Fruit fly (Drosophila melanogaster) whole organism, embryonic: Measurements from ENCODE around the gene Acp76A.

Experiments used
- Atf3 ChIP-seq: fragments of 200-800 bp; sonication (Bioruptor generic); optimal IDR thresholded peaks from 3 replicates; lab custom pipeline; 2016; ENCODE audit warnings: missing biosample characterization, missing genetic modification characterization
- Awh ChIP-seq: fragments of 200-800 bp; sonication (Bioruptor generic); IDR thresholded peaks from 2 replicates; pipeline ENCODE4, ENCODE4 v1.3.6; 2022; ENCODE audit warnings: missing biosample characterization, missing genetic modification characterization
- B-H2 ChIP-seq: fragments of 200-800 bp; sonication (Bioruptor generic); optimal IDR thresholded peaks from 2 replicates; lab custom pipeline; 2018; ENCODE audit warnings: missing biosample characterization, mild to moderate bottlenecking, missing genetic modification characterization
- CG10431 ChIP-seq: fragments of 200-800 bp; sonication (Bioruptor generic); optimal IDR thresholded peaks from 3 replicates; lab custom pipeline; 2018; ENCODE audit warnings: missing biosample characterization, mild to moderate bottlenecking, missing genetic modification characterization
- CG14050 ChIP-seq: fragments of 200-800 bp; sonication (Bioruptor generic); IDR thresholded peaks from 3 replicates; pipeline ENCODE4 v1.3.6; 2022; ENCODE audit warnings: missing biosample characterization, missing genetic modification characterization
- CG15514 ChIP-seq: fragments of 200-800 bp; sonication (Bioruptor generic); optimal IDR thresholded peaks from 3 replicates; lab custom pipeline; 2017; ENCODE audit warnings: missing biosample characterization, missing genetic modification characterization, mild to moderate bottlenecking, moderate library complexity, missing genetic modification reagents
- CG16779 ChIP-seq: fragments of 200-800 bp; sonication (Bioruptor generic); IDR thresholded peaks from 2 replicates; pipeline ENCODE4 v1.3.6; 2022; ENCODE audit warnings: missing biosample characterization, missing genetic modification characterization
- CG16813 ChIP-seq: fragments of 200-800 bp; sonication (Bioruptor generic); IDR thresholded peaks from 3 replicates; pipeline ENCODE4 v1.3.6; 2022; ENCODE audit warnings: missing biosample characterization, missing genetic modification characterization; ENCODE audit not compliant: partially characterized antibody
- CG30431 ChIP-seq: fragments of 200-800 bp; sonication (Bioruptor generic); optimal IDR thresholded peaks from 2 replicates; lab custom pipeline; 2017; ENCODE audit warnings: missing biosample characterization, missing genetic modification characterization
- CG31224 ChIP-seq: fragments of 200-800 bp; sonication (Bioruptor generic); IDR thresholded peaks from 2 replicates; pipeline ENCODE4 v1.3.6; 2022; ENCODE audit warnings: missing biosample characterization, missing genetic modification characterization
- CG33557 ChIP-seq: fragments of 200-800 bp; sonication (Bioruptor generic); optimal IDR thresholded peaks from 2 replicates; lab custom pipeline; 2019; ENCODE audit warnings: missing biosample characterization, mild to moderate bottlenecking, missing genetic modification characterization, moderate library complexity
- CG34422 ChIP-seq: fragments of 200-800 bp; sonication (Bioruptor generic); IDR thresholded peaks from 3 replicates; pipeline ENCODE4 v1.3.6; 2022; ENCODE audit warnings: missing biosample characterization, missing genetic modification characterization
- CG4282 ChIP-seq: fragments of 200-800 bp; sonication (Bioruptor generic); optimal IDR thresholded peaks from 2 replicates; lab custom pipeline; 2016; ENCODE audit warnings: missing biosample characterization, missing genetic modification characterization
- CG43689 ChIP-seq: fragments of 200-800 bp; sonication (Bioruptor generic); IDR thresholded peaks from 2 replicates; pipeline ENCODE4 v1.3.6; 2022; ENCODE audit warnings: missing biosample characterization, missing genetic modification characterization
- CG6254 ChIP-seq: fragments of 200-800 bp; sonication (Bioruptor generic); optimal IDR thresholded peaks from 3 replicates; lab custom pipeline; 2017; ENCODE audit warnings: mild to moderate bottlenecking, missing biosample characterization, missing genetic modification reagents, missing genetic modification characterization
- CG9437 ChIP-seq: fragments of 200-800 bp; sonication (Bioruptor generic); optimal IDR thresholded peaks from 2 replicates; lab custom pipeline; 2018; ENCODE audit warnings: missing biosample characterization, mild to moderate bottlenecking, missing genetic modification characterization
- CG9609 ChIP-seq: fragments of 200-800 bp; sonication (Bioruptor generic); optimal IDR thresholded peaks from 3 replicates; lab custom pipeline; 2016; ENCODE audit warnings: missing biosample characterization, missing genetic modification characterization
- CTCF ChIP-seq: fragments of 200-800 bp; sonication (Bioruptor generic); optimal IDR thresholded peaks from 2 replicates; lab custom pipeline; 2017; ENCODE audit warnings: missing biosample characterization, mild to moderate bottlenecking, missing genetic modification characterization, moderate library complexity
- CkIIα-i1 ChIP-seq: fragments of 200-800 bp; sonication (Bioruptor generic); IDR thresholded peaks from 2 replicates; pipeline ENCODE4 v1.3.6; 2022; ENCODE audit warnings: missing biosample characterization, missing genetic modification characterization
- CoRest ChIP-seq: fragments of 200-800 bp; sonication (Bioruptor generic); optimal IDR thresholded peaks from 3 replicates; lab custom pipeline; 2018; ENCODE audit warnings: missing biosample characterization, mild to moderate bottlenecking, missing genetic modification characterization, moderate library complexity
- D ChIP-seq, 2 experiments: fragments of 200-800 bp in 1 of 2; fragments of >200 bp in 1 of 2; sonication (Bioruptor generic) in 1 of 2; optimal IDR thresholded peaks; 2 replicates in 1 of 2; 3 replicates in 1 of 2; lab custom pipeline; 2017; ENCODE audit warnings: mild to moderate bottlenecking in 1 of 2, missing biosample characterization in 1 of 2, missing genetic modification characterization in 1 of 2, missing genetic modification reagents in 1 of 2
- Dip2 ChIP-seq: fragments of 200-800 bp; sonication (Bioruptor generic); IDR thresholded peaks from 2 replicates; pipeline ENCODE4 v1.3.6; 2022; ENCODE audit warnings: missing biosample characterization, missing genetic modification characterization
- Fer2 ChIP-seq: fragments of 200-800 bp; sonication (Bioruptor generic); optimal IDR thresholded peaks from 2 replicates; lab custom pipeline; 2018; ENCODE audit warnings: missing biosample characterization, mild to moderate bottlenecking, missing genetic modification characterization, moderate library complexity
- HHEX ChIP-seq: fragments of 200-800 bp; sonication (Bioruptor generic); optimal IDR thresholded peaks from 3 replicates; lab custom pipeline; 2017; ENCODE audit warnings: missing biosample characterization, mild to moderate bottlenecking, missing genetic modification characterization, missing genetic modification reagents
- HLH4C ChIP-seq: fragments of 200-800 bp; sonication (Bioruptor generic); IDR thresholded peaks from 3 replicates; pipeline ENCODE4 v1.3.6; 2022; ENCODE audit warnings: missing biosample characterization, missing genetic modification characterization; ENCODE audit not compliant: partially characterized antibody
- HmgD ChIP-seq: fragments of 200-800 bp; sonication (Bioruptor generic); optimal IDR thresholded peaks from 3 replicates; lab custom pipeline; 2016; ENCODE audit warnings: missing biosample characterization, missing genetic modification characterization
- Lhr ChIP-seq: fragments of 200-800 bp; sonication (Bioruptor generic); optimal IDR thresholded peaks from 3 replicates; lab custom pipeline; 2017; ENCODE audit warnings: mild to moderate bottlenecking, missing biosample characterization, missing genetic modification reagents, missing genetic modification characterization
- MESR4 ChIP-seq: fragments of 200-800 bp; sonication (Bioruptor generic); optimal IDR thresholded peaks from 2 replicates; lab custom pipeline; 2018; ENCODE audit warnings: missing biosample characterization, mild to moderate bottlenecking, missing genetic modification characterization, moderate library complexity
- Max ChIP-seq: fragments of 200-800 bp; sonication (Bioruptor generic); optimal IDR thresholded peaks from 2 replicates; lab custom pipeline; 2016; ENCODE audit warnings: missing biosample characterization, mild to moderate bottlenecking, missing genetic modification characterization
- Mrtf ChIP-seq: fragments of 200-800 bp; sonication (Bioruptor generic); IDR thresholded peaks from 3 replicates; pipeline ENCODE4 v1.3.6; 2022; ENCODE audit warnings: missing biosample characterization, missing genetic modification characterization
- Myb ChIP-seq: fragments of 200-800 bp; sonication (Bioruptor generic); optimal IDR thresholded peaks from 2 replicates; lab custom pipeline; 2016; ENCODE audit warnings: missing biosample characterization, missing genetic modification characterization
- NfI ChIP-seq: fragments of 200-800 bp; sonication (Bioruptor generic); optimal IDR thresholded peaks from 3 replicates; lab custom pipeline; 2018; ENCODE audit warnings: missing biosample characterization, mild to moderate bottlenecking, missing genetic modification characterization, moderate library complexity
- Rfx ChIP-seq: fragments of 200-800 bp; sonication (Bioruptor generic); IDR thresholded peaks from 2 replicates; pipeline ENCODE4 v1.3.6; 2022; ENCODE audit warnings: missing biosample characterization, missing genetic modification characterization
- Sin3A ChIP-seq: fragments of >200 bp; optimal IDR thresholded peaks from 2 replicates; lab custom pipeline; 2018
- Sry-δ ChIP-seq: fragments of 200-800 bp; sonication (Bioruptor generic); optimal IDR thresholded peaks from 2 replicates; lab custom pipeline; 2016; ENCODE audit warnings: missing biosample characterization, missing genetic modification characterization
- caup ChIP-seq: fragments of 200-800 bp; sonication (Bioruptor generic); optimal IDR thresholded peaks from 3 replicates; lab custom pipeline; 2017; ENCODE audit warnings: missing biosample characterization, mild to moderate bottlenecking, missing genetic modification characterization, moderate library complexity; ENCODE audit not compliant: severe bottlenecking
- chn ChIP-seq: fragments of 200-800 bp; sonication (Bioruptor generic); optimal IDR thresholded peaks from 2 replicates; lab custom pipeline; 2016; ENCODE audit warnings: missing biosample characterization, missing genetic modification characterization
- ci ChIP-seq: fragments of 200-800 bp; sonication (Bioruptor generic); IDR thresholded peaks from 3 replicates; pipeline ENCODE4 v1.3.6; 2022; ENCODE audit warnings: missing biosample characterization, missing genetic modification characterization
- da ChIP-seq: fragments of 200-800 bp; sonication (Bioruptor generic); optimal IDR thresholded peaks from 2 replicates; lab custom pipeline; 2016; ENCODE audit warnings: missing biosample characterization, missing genetic modification characterization
- dysf ChIP-seq: fragments of 200-800 bp; sonication (Bioruptor generic); IDR thresholded peaks from 3 replicates; pipeline ENCODE4 v1.3.6; 2022; ENCODE audit warnings: missing biosample characterization, missing genetic modification characterization
- fd102C ChIP-seq: fragments of 200-800 bp; sonication (Bioruptor generic); optimal IDR thresholded peaks from 2 replicates; lab custom pipeline; 2018; ENCODE audit warnings: missing biosample characterization, mild to moderate bottlenecking, missing genetic modification characterization, moderate library complexity
- gcm ChIP-seq: fragments of 200-800 bp; sonication (Bioruptor generic); optimal IDR thresholded peaks from 2 replicates; lab custom pipeline; 2019; ENCODE audit warnings: missing biosample characterization, mild to moderate bottlenecking, missing genetic modification characterization, moderate library complexity
- hth ChIP-seq: fragments of >200 bp; optimal IDR thresholded peaks from 2 replicates; lab custom pipeline; 2017; ENCODE audit warnings: inconsistent platforms
- klu ChIP-seq: fragments of 200-800 bp; sonication (Bioruptor generic); IDR thresholded peaks from 2 replicates; pipeline ENCODE4 v1.3.6; 2022; ENCODE audit warnings: missing biosample characterization, missing genetic modification characterization
- lbe ChIP-seq: fragments of 200-800 bp; sonication (Bioruptor generic); optimal IDR thresholded peaks from 2 replicates; lab custom pipeline; 2016; ENCODE audit warnings: missing biosample characterization, mild to moderate bottlenecking, missing genetic modification characterization
- lmd ChIP-seq: fragments of 200-800 bp; sonication (Bioruptor generic); IDR thresholded peaks from 2 replicates; pipeline ENCODE4 v1.3.6; 2022; ENCODE audit warnings: missing biosample characterization, missing genetic modification characterization
- luna ChIP-seq: fragments of 200-800 bp; sonication (Bioruptor generic); optimal IDR thresholded peaks from 2 replicates; lab custom pipeline; 2016; ENCODE audit warnings: missing biosample characterization, missing genetic modification characterization
- nerfin-1 ChIP-seq: fragments of 200-800 bp; sonication (Bioruptor generic); optimal IDR thresholded peaks from 3 replicates; lab custom pipeline; 2019; ENCODE audit warnings: missing biosample characterization, mild to moderate bottlenecking, missing genetic modification characterization, moderate library complexity
- oc ChIP-seq: fragments of 200-800 bp; sonication (Bioruptor generic); optimal IDR thresholded peaks from 2 replicates; lab custom pipeline; 2018; ENCODE audit warnings: missing biosample characterization, mild to moderate bottlenecking, missing genetic modification characterization, moderate library complexity
- phol ChIP-seq: fragments of 200-800 bp; sonication (Bioruptor generic); optimal IDR thresholded peaks from 3 replicates; lab custom pipeline; 2018; ENCODE audit warnings: missing biosample characterization, mild to moderate bottlenecking, missing genetic modification characterization, moderate library complexity
- sisA ChIP-seq: fragments of 200-800 bp; sonication (Bioruptor generic); IDR thresholded peaks from 2 replicates; pipeline ENCODE4 v1.3.6; 2022; ENCODE audit warnings: missing biosample characterization, missing genetic modification characterization
- usp ChIP-seq: fragments of >200 bp; optimal IDR thresholded peaks from 2 replicates; lab custom pipeline; 2017; ENCODE audit warnings: missing biosample characterization, missing genetic modification characterization

Acp76A gene

dm6 chr3L:19042501-19042900 is 9.3 kb downstream of the Acp76A start (continued):
- TF ChIP-seq HLH4C (GFP tag; lab: Robert Waterston, UW) (no peak), CG34422 (GFP tag; lab: Robert Waterston, UW) (peak; percentile 67), B-H2 (GFP tag; lab: Kevin White, UChicago) (no peak), luna (GFP tag; lab: Kevin White, UChicago) (no peak), caup (peak; percentile 60), CG14050 (GFP tag; lab: Robert Waterston, UW) (peak; percentile 31; the same call in 1 of the 3 replicates), CG16813 (GFP tag; lab: Robert Waterston, UW) (no peak), hth (no peak), CTCF (GFP tag; lab: Kevin White, UChicago) (peak; percentile 10), da (GFP tag; lab: Kevin White, UChicago) (no peak), CoRest (peak; percentile 93), phol (tag; lab: Kevin White, UChicago) (peak; percentile 95), CG33557 (GFP tag; lab: Kevin White, UChicago) (peak; percentile 94), dysf (GFP tag; lab: Robert Waterston, UW) (peak; percentile 79), CG9609 (GFP tag; lab: Kevin White, UChicago) (no peak), klu (GFP tag; lab: Robert Waterston, UW) (peak; percentile 56), CG43689 (GFP tag; lab: Robert Waterston, UW) (no peak), Fer2 (tag; lab: Kevin White, UChicago) (peak; percentile 27), Max (GFP tag; lab: Kevin White, UChicago) (peak; percentile 68), CG16779 (GFP tag; lab: Robert Waterston, UW) (no peak), chn (GFP tag; lab: Kevin White, UChicago) (peak; percentile 50), CkIIα-i1 (GFP tag; lab: Robert Waterston, UW) (no peak), CG6254 (GFP tag; lab: Kevin White, UChicago) (peak; percentile 85), CG31224 (GFP tag; lab: Robert Waterston, UW) (no peak; the same call in 1 of the 2 replicates), HmgD (GFP tag; lab: Kevin White, UChicago) (no peak), nerfin-1 (peak; percentile 87), Mrtf (peak; percentile 50; the same call in 2 of the 3 replicates), Awh (GFP tag; lab: Robert Waterston, UW) (peak; percentile 74), CG4282 (GFP tag; lab: Kevin White, UChicago) (no peak), Sry-δ (no peak), CG9437 (GFP tag; lab: Kevin White, UChicago) (peak; percentile 77), Lhr (GFP tag; lab: Kevin White, UChicago) (peak; percentile 72), Sin3A (lab: Kevin White, UChicago) (no peak), HHEX (GFP tag; lab: Kevin White, UChicago) (peak; percentile 68), CG10431 (GFP tag; lab: Kevin White, UChicago) (peak; percentile 69), lbe (GFP tag; lab: Kevin White, UChicago) (peak; percentile 71), Rfx (GFP tag; lab: Robert Waterston, UW) (no peak), Atf3 (GFP tag; lab: Kevin White, UChicago) (peak; percentile 26), NfI (peak; percentile 60), gcm (GFP tag; lab: Kevin White, UChicago) (peak; percentile 91), Myb (no peak), CG30431 (GFP tag; lab: Kevin White, UChicago) (peak; percentile 56), fd102C (peak; percentile 84), CG15514 (peak; percentile 11), D (optimal IDR thresholded peaks at IDR 0.05; lab: Kevin White, UChicago) (no peak), D (GFP tag; optimal IDR thresholded peaks at IDR 0.05; lab: Kevin White, UChicago) (peak; percentile 91), Dip2 (GFP tag; lab: Robert Waterston, UW) (no peak), usp (GFP tag; lab: Kevin White, UChicago) (no peak), sisA (peak; percentile 65), lmd (GFP tag; lab: Robert Waterston, UW) (peak; percentile 77), oc (tag; lab: Kevin White, UChicago) (peak; percentile 73), ci (GFP tag; lab: Robert Waterston, UW) (peak; percentile 78; the same call in 2 of the 3 replicates), MESR4 (GFP tag; lab: Kevin White, UChicago) (peak; percentile 1)
